Worm (Caenorhabditis elegans) whole organism, L3 larva: Measurements from ENCODE around the gene dhs-18.

Experiments
- ama-1 ChIP-seq: fragments of 150-350 bp; optimal IDR thresholded peaks from 2 replicates; lab custom pipeline; 2018
- hmg-11 ChIP-seq: sonication (generic microtip); optimal IDR thresholded peaks from 2 replicates; lab custom pipeline; 2016; ENCODE audit warnings: missing genetic modification characterization, missing compliant biosample characterization
- zag-1 ChIP-seq: fragments of 150-350 bp; optimal IDR thresholded peaks from 2 replicates; lab custom pipeline; 2014; ENCODE audit warnings: missing biosample characterization, missing genetic modification characterization

ce11 chrV:11009124-11009524, 37.5 kb downstream of the dhs-18 start:
- TF ChIP-seq hmg-11 (tag; lab: Kevin White, UChicago) (no peak), ama-1 (lab: Kevin White, UChicago) (no peak), zag-1 (tag; lab: Kevin White, UChicago) (no peak)
